Worm (Caenorhabditis elegans): ENCODE data around the gene efa-6.

- TF ChIP-seq snpc-4 (tag; optimal IDR thresholded peaks at IDR 0.05) = no peak
- no peak for TF ChIP-seq egl-27 (tag; optimal IDR thresholded peaks at IDR 0.05)
- no peak for TF ChIP-seq fos-1 (tag; optimal IDR thresholded peaks at IDR 0.05)
- TF ChIP-seq sup-37 (GFP tag; optimal IDR thresholded peaks at IDR 0.05) = no peak
- TF ChIP-seq lin-15B (tag; optimal IDR thresholded peaks at IDR 0.05) = no peak
- TF ChIP-seq tlp-1 (tag; optimal IDR thresholded peaks at IDR 0.05) = no peak
- TF ChIP-seq pqm-1 (tag; optimal IDR thresholded peaks at IDR 0.05) = no peak
- no peak for TF ChIP-seq nhr-77 (tag; optimal IDR thresholded peaks at IDR 0.05)
- no peak for TF ChIP-seq elt-2 (tag; optimal IDR thresholded peaks at IDR 0.05)
- no peak for TF ChIP-seq nhr-76 (tag; optimal IDR thresholded peaks at IDR 0.05)
- no peak for TF ChIP-seq elt-3 (tag; optimal IDR thresholded peaks at IDR 0.05)
- TF ChIP-seq nhr-11 (tag; optimal IDR thresholded peaks at IDR 0.05) = no peak
- no peak for TF ChIP-seq ama-1 (optimal IDR thresholded peaks at IDR 0.05)
- TF ChIP-seq Y116A8C.19 (tag; optimal IDR thresholded peaks at IDR 0.05; ENCODE audit: borderline replicate concordance) = no peak
Measured at ce11 chrIV:12567176-12567892, 47.2 kb downstream of the efa-6 start, which contains the start of the genes hsb-1 and let-99.
